Worm (Caenorhabditis elegans): ENCODE results near the gene srbc-79.

DNA sequence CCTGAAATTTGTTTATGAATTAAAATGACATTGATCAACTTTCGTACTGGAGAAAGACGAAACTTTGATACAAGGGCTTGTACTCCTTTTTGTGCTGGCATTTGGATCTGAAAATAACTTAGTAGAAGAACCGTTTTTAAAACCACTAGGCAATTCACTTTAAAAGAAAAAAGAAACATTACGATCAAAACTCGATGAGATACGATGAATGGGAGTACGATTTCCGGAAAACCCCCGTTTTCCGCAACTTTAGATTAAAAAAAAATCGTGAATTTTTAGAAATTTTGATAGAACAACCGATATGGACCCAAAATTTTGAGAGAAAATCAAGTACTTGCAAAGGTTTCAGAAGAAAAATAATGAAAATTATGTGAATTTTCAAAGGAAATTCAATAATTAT, 21.9 kb downstream of the srbc-79 start, which contains the start of gene B0250.8:
- no peak for TF ChIP-seq elt-2 (tag; optimal IDR thresholded peaks at IDR 0.05)
- no peak for TF ChIP-seq jun-1 (tag; optimal IDR thresholded peaks at IDR 0.05)
- TF ChIP-seq nhr-77 (tag; optimal IDR thresholded peaks at IDR 0.05), result no peak
- TF ChIP-seq nhr-28 (tag; optimal IDR thresholded peaks at IDR 0.05), result no peak
- TF ChIP-seq nhr-237 (tag; optimal IDR thresholded peaks at IDR 0.05), result no peak
- no peak for TF ChIP-seq R02D3.7 (tag; optimal IDR thresholded peaks at IDR 0.05)
- no peak for TF ChIP-seq pqm-1 (tag; optimal IDR thresholded peaks at IDR 0.05)
- TF ChIP-seq nhr-12 (tag; optimal IDR thresholded peaks at IDR 0.05), result no peak
